Worm (Caenorhabditis elegans): ENCODE data around the gene K03H6.1.

DNA sequence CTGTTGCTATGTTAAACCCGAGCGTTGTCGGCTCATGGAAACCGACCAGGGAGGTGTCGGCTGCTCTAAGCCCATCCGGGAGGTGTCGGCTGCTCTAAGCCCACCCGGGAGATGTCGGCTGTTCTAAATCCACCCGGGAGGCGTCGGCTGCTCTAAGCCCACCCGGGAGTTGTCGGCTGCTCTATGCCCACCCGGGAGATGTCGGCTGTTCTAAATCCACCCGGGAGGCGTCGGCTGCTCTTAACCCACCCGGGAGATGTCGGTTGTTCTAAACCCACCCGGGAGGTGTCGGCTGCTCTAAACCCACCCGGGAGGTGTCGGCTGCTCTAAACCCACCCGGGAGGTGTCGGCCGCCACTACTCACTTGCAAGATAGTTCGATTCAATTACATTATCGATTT lies 7.6 kb upstream of the K03H6.1 start:
- TF ChIP-seq unc-55 (GFP tag; optimal IDR thresholded peaks at IDR 0.05), result no peak
- TF ChIP-seq hlh-6 (tag; optimal IDR thresholded peaks at IDR 0.05), result no peak
- no peak for TF ChIP-seq sox-4 (tag; optimal IDR thresholded peaks at IDR 0.05)
- TF ChIP-seq ama-1 (optimal IDR thresholded peaks at IDR 0.05), result no peak
- no peak for TF ChIP-seq F13H6.1 (tag; optimal IDR thresholded peaks at IDR 0.05)
- TF ChIP-seq pqm-1 (tag; optimal IDR thresholded peaks at IDR 0.05), result no peak
- no peak for TF ChIP-seq dmd-4 (tag; optimal IDR thresholded peaks at IDR 0.05; ENCODE audit: borderline replicate concordance)
